Fruit fly (Drosophila melanogaster): ENCODE measurements around the gene gammaTub37C.

The gammaTub37C gene

dm6 chr2L:19185676-19186239 is at the start of gene gammaTub37C, which contains the start of gene pigeon:
Gene gammaTub37C, minus strand, starts transcription at chr2L:19185726.
Gene pigeon, plus strand, starts transcription at chr2L:19186043.
- TF ChIP-seq CG8478 (optimal IDR thresholded peaks at IDR 0.05) (no peak), CTCF (optimal IDR thresholded peaks at IDR 0.05) (peak in 1 of 2 experiments; percentile 17)

DNA sequence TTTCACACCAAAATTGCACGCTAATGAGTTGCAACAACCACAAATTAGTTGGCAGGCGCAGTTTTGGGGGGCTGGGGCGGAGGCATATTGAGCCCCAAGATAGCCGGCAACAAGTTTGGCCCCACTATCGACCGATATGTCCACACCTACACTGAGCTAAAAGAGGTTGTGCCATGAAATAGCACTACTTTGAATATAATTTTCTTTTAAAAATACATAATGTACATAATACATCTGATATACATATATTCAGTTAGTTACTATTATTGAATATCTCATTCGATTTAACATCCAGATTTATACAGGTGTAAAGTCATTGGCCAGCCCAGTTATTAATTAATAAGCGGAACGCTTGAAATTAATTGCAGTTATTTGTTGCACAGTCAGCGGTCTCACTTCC is 49.6 kb upstream of the gammaTub37C start:
- TF ChIP-seq CG8478 (optimal IDR thresholded peaks at IDR 0.05) (no peak), CTCF (optimal IDR thresholded peaks at IDR 0.05) (no peak)

- no peak for TF ChIP-seq CTCF (optimal IDR thresholded peaks at IDR 0.05)
- no peak for TF ChIP-seq CG8478 (optimal IDR thresholded peaks at IDR 0.05)
Observed at dm6 chr2L:19233300-19233699, 47.8 kb upstream of the gammaTub37C start.

- TF ChIP-seq CG8478 (optimal IDR thresholded peaks at IDR 0.05): no peak
- no peak for TF ChIP-seq CTCF (optimal IDR thresholded peaks at IDR 0.05)
Observed at dm6 chr2L:19230518-19230917, 45.0 kb upstream of the gammaTub37C start.

DNA sequence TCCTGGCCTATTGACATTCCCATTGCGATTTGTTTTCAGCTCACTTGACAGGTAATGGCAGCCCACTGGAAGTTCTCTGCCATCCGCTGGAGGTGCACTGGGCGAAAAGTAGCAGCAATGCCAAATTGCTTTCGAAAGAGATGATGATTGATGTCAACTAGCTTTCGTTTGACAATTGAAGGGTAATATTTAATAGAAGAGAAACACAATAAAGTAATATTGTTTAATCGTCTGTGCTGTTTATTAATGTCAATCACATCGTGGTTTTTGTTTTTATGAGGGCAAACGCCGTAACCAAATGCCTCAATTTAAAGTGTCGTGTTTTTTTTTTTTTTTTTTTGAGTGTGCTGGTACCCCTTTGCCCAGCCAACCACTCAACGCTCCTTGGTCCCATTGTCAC is 43.5 kb upstream of the gammaTub37C start:
- no peak for TF ChIP-seq CTCF (optimal IDR thresholded peaks at IDR 0.05)
- no peak for TF ChIP-seq CG8478 (optimal IDR thresholded peaks at IDR 0.05)

DNA sequence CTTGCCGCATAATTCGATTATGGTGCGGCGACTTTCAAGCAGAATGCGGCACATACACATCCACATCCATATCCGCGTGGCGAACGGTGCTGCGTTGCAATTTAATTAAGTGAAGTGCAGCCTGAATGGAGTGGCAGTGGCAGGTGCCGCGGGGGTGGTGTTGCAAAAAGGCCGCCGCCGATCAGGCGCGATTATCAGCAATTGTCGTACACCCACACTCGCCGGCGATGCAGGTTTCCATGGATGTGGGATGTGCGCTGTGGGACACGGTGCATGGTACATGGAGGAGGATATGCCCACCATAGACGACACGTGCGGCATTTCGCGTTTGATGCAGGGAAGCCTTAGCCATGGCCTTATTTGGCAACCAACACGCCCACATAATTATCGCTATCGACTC is 42.1 kb upstream of the gammaTub37C start:
- no peak for TF ChIP-seq CTCF (optimal IDR thresholded peaks at IDR 0.05)
- TF ChIP-seq CG8478 (optimal IDR thresholded peaks at IDR 0.05): no peak

dm6 chr2L:19225984-19226914 is 40.7 kb upstream of the gammaTub37C start:
- no peak for TF ChIP-seq CG8478 (optimal IDR thresholded peaks at IDR 0.05)
- no peak for TF ChIP-seq CTCF (optimal IDR thresholded peaks at IDR 0.05)

DNA sequence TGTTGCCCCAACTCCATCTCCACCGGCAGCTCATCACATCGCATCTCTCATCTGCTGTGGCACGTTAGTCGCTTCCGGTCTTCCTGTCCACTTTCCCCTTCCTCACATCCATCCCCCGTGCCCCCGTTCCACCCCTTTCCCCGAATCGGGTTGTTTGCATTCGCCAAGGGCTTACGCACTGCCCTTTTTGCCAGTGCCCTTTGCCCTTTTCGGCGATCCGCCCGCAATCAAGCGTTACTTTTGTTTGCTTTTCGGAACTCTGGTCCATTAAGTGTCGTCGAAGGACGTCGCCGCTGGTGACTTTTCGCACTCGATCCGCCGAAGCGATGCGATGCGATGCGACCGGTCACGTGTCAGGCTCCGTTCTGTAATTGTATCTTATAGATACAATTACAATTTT is 36.8 kb upstream of the gammaTub37C start:
- TF ChIP-seq CTCF (optimal IDR thresholded peaks at IDR 0.05) (no peak), CG8478 (optimal IDR thresholded peaks at IDR 0.05) (no peak)

DNA sequence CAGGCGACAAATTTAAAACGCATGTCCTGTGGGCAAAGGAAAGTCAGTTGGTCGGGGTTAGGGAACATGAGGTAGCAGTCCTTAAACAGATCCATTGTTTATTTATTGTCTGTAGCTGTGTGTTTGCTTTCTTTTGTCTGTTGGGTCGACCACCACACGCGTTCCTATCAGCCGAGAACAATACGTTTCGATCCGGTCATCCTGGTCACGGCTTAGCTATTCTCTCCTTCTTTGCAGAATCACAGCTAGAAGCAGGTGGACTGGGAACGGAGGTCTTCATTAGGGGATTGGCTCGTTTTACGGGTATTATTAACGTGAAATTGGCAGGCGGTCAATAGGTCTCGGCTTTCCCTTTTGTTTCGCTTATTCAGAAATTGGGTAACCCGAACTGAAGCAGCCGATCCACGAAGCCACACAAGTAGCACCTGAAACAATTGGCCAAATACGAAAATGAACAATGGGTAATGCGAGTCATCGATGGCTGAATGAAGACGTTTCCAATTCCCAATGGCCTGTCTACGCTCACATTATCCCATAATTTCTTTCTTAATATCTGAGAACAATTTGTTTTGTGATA is 34.6 kb upstream of the gammaTub37C start:
- TF ChIP-seq CG8478 (optimal IDR thresholded peaks at IDR 0.05) (no peak), CTCF (optimal IDR thresholded peaks at IDR 0.05) (no peak)

dm6 chr2L:19219473-19219872 is 33.9 kb upstream of the gammaTub37C start:
- no peak for TF ChIP-seq CG8478 (optimal IDR thresholded peaks at IDR 0.05)
- TF ChIP-seq CTCF (optimal IDR thresholded peaks at IDR 0.05): no peak

DNA sequence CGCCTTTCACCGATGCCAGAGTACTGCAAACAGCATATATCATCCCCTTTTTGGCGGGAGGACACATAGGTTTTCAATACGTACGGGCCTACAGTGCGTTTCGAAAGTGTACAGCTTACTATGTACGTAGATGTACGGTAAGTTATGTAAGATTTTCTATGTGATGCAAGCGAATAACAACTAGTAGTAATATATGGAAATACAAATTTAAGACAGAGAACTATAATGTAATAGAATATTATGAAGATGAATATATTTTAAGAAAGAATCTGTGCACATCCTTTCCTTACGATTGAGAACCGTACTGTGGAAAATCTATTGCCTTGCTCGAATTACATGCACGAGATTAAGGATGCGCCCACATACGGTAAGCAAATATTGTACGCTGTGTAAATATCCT is 32.4 kb upstream of the gammaTub37C start:
- TF ChIP-seq CG8478 (optimal IDR thresholded peaks at IDR 0.05) (no peak), CTCF (optimal IDR thresholded peaks at IDR 0.05) (no peak)

dm6 chr2L:19212401-19212800 is 26.9 kb upstream of the gammaTub37C start:
- TF ChIP-seq CTCF (optimal IDR thresholded peaks at IDR 0.05) (no peak), CG8478 (optimal IDR thresholded peaks at IDR 0.05) (no peak)

dm6 chr2L:19208874-19209273 is 23.3 kb upstream of the gammaTub37C start:
- TF ChIP-seq CTCF (optimal IDR thresholded peaks at IDR 0.05): no peak
- no peak for TF ChIP-seq CG8478 (optimal IDR thresholded peaks at IDR 0.05)

- TF ChIP-seq CG8478 (optimal IDR thresholded peaks at IDR 0.05) (no peak), CTCF (optimal IDR thresholded peaks at IDR 0.05) (no peak)
Observed at dm6 chr2L:19204546-19204945, 19.0 kb upstream of the gammaTub37C start.

dm6 chr2L:19201841-19202240 is 16.3 kb upstream of the gammaTub37C start:
- no peak for TF ChIP-seq CG8478 (optimal IDR thresholded peaks at IDR 0.05)
- no peak for TF ChIP-seq CTCF (optimal IDR thresholded peaks at IDR 0.05)

- TF ChIP-seq CG8478 (optimal IDR thresholded peaks at IDR 0.05): no peak
- no peak for TF ChIP-seq CTCF (optimal IDR thresholded peaks at IDR 0.05)
Observed at dm6 chr2L:19200211-19200610, 14.7 kb upstream of the gammaTub37C start.

Measured in S2 (cell line).